Worm (Caenorhabditis elegans): Measurements from ENCODE around the gene wars-1.

- TF ChIP-seq pag-3 (tag; optimal IDR thresholded peaks at IDR 0.05; ENCODE audit: borderline replicate concordance, insufficient read depth) (no peak), ztf-11 (tag; optimal IDR thresholded peaks at IDR 0.05) (no peak), ama-1 (optimal IDR thresholded peaks at IDR 0.05) (no peak), pax-3 (tag; optimal IDR thresholded peaks at IDR 0.05) (no peak), fkh-10 (GFP tag; optimal IDR thresholded peaks at IDR 0.05) (no peak), lin-15B (tag; optimal IDR thresholded peaks at IDR 0.05) (no peak), C34B4.2 (tag; optimal IDR thresholded peaks at IDR 0.05) (no peak), ztf-4 (tag; optimal IDR thresholded peaks at IDR 0.05) (no peak), snpc-4 (tag; optimal IDR thresholded peaks at IDR 0.05) (no peak), nhr-11 (tag; optimal IDR thresholded peaks at IDR 0.05) (no peak), aha-1 (tag; optimal IDR thresholded peaks at IDR 0.05) (no peak), ceh-82 (tag; optimal IDR thresholded peaks at IDR 0.05) (no peak), unc-86 (tag; optimal IDR thresholded peaks at IDR 0.05) (no peak)
These were observed 42.5 kb upstream of the wars-1 start for ce11 chrV:18901530-18901929.

Data from whole organism, L1 larva.